Fruit fly (Drosophila melanogaster) whole organism, pupa: Measurements from ENCODE around the gene CG4452.

Experiments used
- CG17806 ChIP-seq: fragments of 200-800 bp; sonication (Bioruptor generic); optimal IDR thresholded peaks from 2 replicates; lab custom pipeline; 2018; ENCODE audit warnings: missing biosample characterization, mild to moderate bottlenecking, missing genetic modification characterization, moderate library complexity
- CG4496 ChIP-seq: fragments of 200-800 bp; sonication (Bioruptor generic); IDR thresholded peaks from 3 replicates; pipeline ENCODE4 v1.3.6; 2022; ENCODE audit warnings: missing biosample characterization, missing genetic modification characterization
- CG9948 ChIP-seq: fragments of 200-800 bp; sonication (Bioruptor generic); optimal IDR thresholded peaks from 2 replicates; lab custom pipeline; 2018; ENCODE audit warnings: missing biosample characterization, mild to moderate bottlenecking, missing genetic modification characterization, moderate library complexity
- EcR ChIP-seq: fragments of 200-800 bp; sonication (Bioruptor generic); optimal IDR thresholded peaks from 3 replicates; lab custom pipeline; 2019; ENCODE audit warnings: missing biosample characterization, missing genetic modification characterization, mild to moderate bottlenecking, moderate library complexity, missing genetic modification reagents

dm6 chr3L:9376573-9376972 is 9.4 kb downstream of the CG4452 start:
- TF ChIP-seq CG17806 (tag; lab: Kevin White, UChicago) (no peak), CG4496 (GFP tag; lab: Robert Waterston, UW) (no peak), CG9948 (tag; lab: Kevin White, UChicago) (no peak), EcR (GFP tag; lab: Kevin White, UChicago) (no peak)
